Worm (Caenorhabditis elegans) whole organism, young adult: ENCODE data around the gene B0495.9.
A peak's percentile ranks its signal among the peaks of the same experiment; 100 is the strongest.

Experiments used
- B0336.3 ChIP-seq: fragments of 200-800 bp; sonication (Bioruptor generic); IDR thresholded peaks from 2 replicates; pipeline ENCODE4 v1.3.6; 2022; ENCODE audit warnings: missing genetic modification characterization, missing compliant biosample characterization
- C17E4.6 ChIP-seq: fragments of 200-800 bp; sonication (Bioruptor generic); IDR thresholded peaks from 2 replicates; pipeline ENCODE4 v1.3.6; 2022; ENCODE audit warnings: missing genetic modification reagents, missing genetic modification characterization, missing compliant biosample characterization
- F10E7.11 ChIP-seq: sonication (generic microtip); optimal IDR thresholded peaks from 2 replicates; lab custom pipeline; 2017; ENCODE audit warnings: mild to moderate bottlenecking, missing genetic modification characterization, moderate library complexity, missing compliant biosample characterization
- F39B2.1 ChIP-seq: fragments of 200-800 bp; sonication (Bioruptor generic); IDR thresholded peaks from 2 replicates; pipeline ENCODE4 v1.3.6; 2022; ENCODE audit warnings: missing genetic modification reagents, missing genetic modification characterization, missing compliant biosample characterization
- F52B5.7 ChIP-seq: sonication (generic microtip); optimal IDR thresholded peaks from 2 replicates; lab custom pipeline; 2016; ENCODE audit warnings: mild to moderate bottlenecking, missing genetic modification characterization, missing compliant biosample characterization
- F55B11.4 ChIP-seq: sonication (generic microtip); optimal IDR thresholded peaks from 2 replicates; lab custom pipeline; 2016; ENCODE audit warnings: missing compliant biosample characterization, missing genetic modification characterization, borderline replicate concordance; ENCODE audit not compliant: insufficient read depth
- F57A8.1 ChIP-seq: fragments of 200-800 bp; sonication (Bioruptor generic); optimal IDR thresholded peaks from 2 replicates; lab custom pipeline; 2018; ENCODE audit warnings: mild to moderate bottlenecking, missing genetic modification characterization, moderate library complexity, missing compliant biosample characterization
- F57C9.4 ChIP-seq: sonication (generic microtip); optimal IDR thresholded peaks from 2 replicates; lab custom pipeline; 2017; ENCODE audit warnings: mild to moderate bottlenecking, missing genetic modification characterization, missing compliant biosample characterization
- T07F8.4 ChIP-seq: sonication (generic microtip); optimal IDR thresholded peaks from 2 replicates; lab custom pipeline; 2016; ENCODE audit warnings: mild to moderate bottlenecking, missing genetic modification characterization, moderate library complexity, missing compliant biosample characterization
- Y56A3A.18 ChIP-seq: fragments of 200-800 bp; sonication (Bioruptor generic); IDR thresholded peaks from 2 replicates; pipeline ENCODE4 v1.3.6; 2022; ENCODE audit warnings: missing genetic modification reagents, missing genetic modification characterization, missing compliant biosample characterization
- Y67H2A.10 ChIP-seq: fragments of 200-800 bp; sonication (Bioruptor generic); conservative IDR thresholded peaks from 2 replicates; pipeline ENCODE4 v1.3.6; 2022; ENCODE audit warnings: missing genetic modification reagents, missing genetic modification characterization, missing compliant biosample characterization
- ama-1 ChIP-seq, 3 experiments: fragments of 150-350 bp in 1 of 3; sonication (generic microtip) in 2 of 3; optimal IDR thresholded peaks; 2 replicates each; lab custom pipeline; 2014 to 2018; ENCODE audit warnings: missing biosample characterization in 2 of 3, missing genetic modification characterization in 2 of 3, missing genetic modification reagents in 2 of 3
- athp-1 ChIP-seq: sonication (generic microtip); optimal IDR thresholded peaks from 2 replicates; lab custom pipeline; 2017; ENCODE audit warnings: mild to moderate bottlenecking, missing genetic modification characterization, missing compliant biosample characterization
- attf-5 ChIP-seq: fragments of 200-800 bp; sonication (Bioruptor generic); optimal IDR thresholded peaks from 2 replicates; lab custom pipeline; 2018; ENCODE audit warnings: mild to moderate bottlenecking, missing genetic modification characterization, missing compliant biosample characterization
- cebp-2 ChIP-seq: fragments of 200-800 bp; sonication (Bioruptor generic); IDR thresholded peaks from 2 replicates; pipeline ENCODE4 v1.3.6; 2022; ENCODE audit warnings: missing genetic modification characterization, missing compliant biosample characterization
- ceh-100 ChIP-seq: fragments of 200-800 bp; sonication (Bioruptor generic); IDR thresholded peaks from 2 replicates; pipeline ENCODE4 v1.3.6; 2022; ENCODE audit warnings: missing genetic modification reagents, missing genetic modification characterization, missing compliant biosample characterization
- ceh-27 ChIP-seq: fragments of 200-800 bp; sonication (Bioruptor generic); optimal IDR thresholded peaks from 2 replicates; lab custom pipeline; 2018; ENCODE audit warnings: mild to moderate bottlenecking, missing genetic modification characterization, moderate library complexity, missing compliant biosample characterization
- ceh-58 ChIP-seq: fragments of 200-800 bp; sonication (Bioruptor generic); IDR thresholded peaks from 2 replicates; pipeline ENCODE4 v1.3.6; 2022; ENCODE audit warnings: missing genetic modification characterization, missing compliant biosample characterization
- chd-7 ChIP-seq: sonication (generic microtip); optimal IDR thresholded peaks from 2 replicates; lab custom pipeline; 2016; ENCODE audit warnings: mild to moderate bottlenecking, missing genetic modification characterization, moderate library complexity, missing compliant biosample characterization
- dox-1 ChIP-seq: fragments of 200-800 bp; sonication (Bioruptor generic); IDR thresholded peaks from 2 replicates; pipeline ENCODE4 v1.3.6; 2022; ENCODE audit warnings: missing genetic modification reagents, missing genetic modification characterization, missing compliant biosample characterization
- dpff-1 ChIP-seq: sonication (generic microtip); optimal IDR thresholded peaks from 2 replicates; lab custom pipeline; 2017; ENCODE audit warnings: mild to moderate bottlenecking, missing genetic modification characterization, missing compliant biosample characterization
- hmg-1.2 ChIP-seq: fragments of 200-800 bp; sonication (Bioruptor generic); IDR thresholded peaks from 2 replicates; pipeline ENCODE4 v1.3.6; 2022; ENCODE audit warnings: missing genetic modification reagents, missing genetic modification characterization, missing compliant biosample characterization
- hmg-20 ChIP-seq: fragments of 200-800 bp; sonication (Bioruptor generic); IDR thresholded peaks from 2 replicates; pipeline ENCODE4 v1.3.6; 2022; ENCODE audit warnings: missing genetic modification reagents, missing genetic modification characterization, missing compliant biosample characterization
- lag-1 ChIP-seq: fragments of 200-800 bp; sonication (Bioruptor generic); IDR thresholded peaks from 2 replicates; pipeline ENCODE4 v1.3.6; 2022; ENCODE audit warnings: missing genetic modification reagents, missing genetic modification characterization, missing compliant biosample characterization
- let-607 ChIP-seq, 2 experiments: fragments of 200-800 bp in 1 of 2; sonication (Bioruptor generic) in 1 of 2; sonication (generic microtip) in 1 of 2; optimal IDR thresholded peaks; 2 replicates each; lab custom pipeline; 2016 to 2018; ENCODE audit warnings: mild to moderate bottlenecking in 2 of 2, missing compliant biosample characterization in 2 of 2, missing genetic modification characterization in 2 of 2, moderate library complexity in 2 of 2, missing genotype in 1 of 2
- lin-35 ChIP-seq, 3 experiments: fragments of 150-350 bp in 2 of 3; sonication (generic microtip) in 1 of 3; optimal IDR thresholded peaks; 2 replicates each; lab custom pipeline; 2014 to 2018; ENCODE audit warnings: missing biosample characterization in 3 of 3, missing genetic modification characterization in 3 of 3, missing genetic modification reagents in 3 of 3
- lin-40 ChIP-seq: sonication (generic microtip); optimal IDR thresholded peaks from 2 replicates; lab custom pipeline; 2016; ENCODE audit warnings: missing genetic modification characterization, mild to moderate bottlenecking, missing compliant biosample characterization, missing genotype, missing genetic modification reagents
- lsy-27 ChIP-seq: sonication (generic microtip); optimal IDR thresholded peaks from 2 replicates; lab custom pipeline; 2017; ENCODE audit warnings: missing genetic modification characterization, mild to moderate bottlenecking, missing compliant biosample characterization, antibody characterized with exemption, missing genotype, borderline replicate concordance; ENCODE audit not compliant: insufficient read depth
- mel-28 ChIP-seq: sonication (generic microtip); optimal IDR thresholded peaks from 2 replicates; lab custom pipeline; 2016; ENCODE audit warnings: borderline replicate concordance, mild to moderate bottlenecking, missing genetic modification characterization, missing compliant biosample characterization
- mxl-1 ChIP-seq: sonication (generic microtip); optimal IDR thresholded peaks from 2 replicates; lab custom pipeline; 2016; ENCODE audit warnings: missing genetic modification characterization, missing compliant biosample characterization
- nfya-1 ChIP-seq: sonication (generic microtip); optimal IDR thresholded peaks from 2 replicates; lab custom pipeline; 2017; ENCODE audit warnings: antibody characterized with exemption, missing compliant biosample characterization, missing genetic modification characterization, borderline replicate concordance; ENCODE audit not compliant: insufficient read depth
- nhr-179 ChIP-seq: sonication (generic microtip); optimal IDR thresholded peaks from 2 replicates; lab custom pipeline; 2016; ENCODE audit warnings: mild to moderate bottlenecking, missing genetic modification characterization, missing compliant biosample characterization
- nhr-27 ChIP-seq: fragments of 200-800 bp; sonication (Bioruptor generic); optimal IDR thresholded peaks from 2 replicates; lab custom pipeline; 2018; ENCODE audit warnings: mild to moderate bottlenecking, missing genetic modification characterization, moderate library complexity, missing compliant biosample characterization
- nhr-80 ChIP-seq: sonication (generic microtip); optimal IDR thresholded peaks from 2 replicates; lab custom pipeline; 2016; ENCODE audit warnings: missing genetic modification characterization, missing compliant biosample characterization
- pbrm-1 ChIP-seq: fragments of 200-800 bp; sonication (Bioruptor generic); IDR thresholded peaks from 2 replicates; pipeline ENCODE4 v1.3.6; 2022; ENCODE audit warnings: missing genetic modification reagents, missing genetic modification characterization, missing compliant biosample characterization
- pha-4 ChIP-seq: fragments of 150-350 bp; sonication (generic microtip); optimal IDR thresholded peaks from 2 replicates; lab custom pipeline; 2014; ENCODE audit warnings: missing biosample characterization, missing genetic modification reagents, missing genetic modification characterization
- sea-2 ChIP-seq: fragments of 200-800 bp; sonication (Bioruptor generic); IDR thresholded peaks from 2 replicates; pipeline ENCODE4 v1.3.6; 2022; ENCODE audit warnings: missing genetic modification characterization, missing compliant biosample characterization
- snpc-1.1 ChIP-seq: sonication (generic microtip); optimal IDR thresholded peaks from 2 replicates; lab custom pipeline; 2017; ENCODE audit warnings: missing genetic modification characterization, mild to moderate bottlenecking, missing compliant biosample characterization, antibody characterized with exemption, moderate library complexity, missing genotype, missing genetic modification reagents; ENCODE audit not compliant: insufficient read depth
- snpc-3.4 ChIP-seq: sonication (generic microtip); optimal IDR thresholded peaks from 2 replicates; lab custom pipeline; 2017; ENCODE audit warnings: missing genetic modification characterization, mild to moderate bottlenecking, missing compliant biosample characterization, antibody characterized with exemption, moderate library complexity, missing genotype, missing genetic modification reagents
- somi-1 ChIP-seq: fragments of 200-800 bp; sonication (Bioruptor generic); optimal IDR thresholded peaks from 2 replicates; lab custom pipeline; 2018; ENCODE audit warnings: mild to moderate bottlenecking, missing genetic modification characterization, missing compliant biosample characterization
- sptf-2 ChIP-seq: fragments of 200-800 bp; sonication (Bioruptor generic); optimal IDR thresholded peaks from 2 replicates; lab custom pipeline; 2018; ENCODE audit warnings: mild to moderate bottlenecking, missing genetic modification characterization, missing compliant biosample characterization
- xnd-1 ChIP-seq: sonication (generic microtip); optimal IDR thresholded peaks from 2 replicates; lab custom pipeline; 2016; ENCODE audit warnings: missing genotype, missing genetic modification reagents, missing genetic modification characterization, missing compliant biosample characterization
- zfh-2 ChIP-seq: fragments of 200-800 bp; sonication (Bioruptor generic); conservative IDR thresholded peaks from 2 replicates; pipeline ENCODE4 v1.3.6; 2022; ENCODE audit warnings: missing genetic modification reagents, missing genetic modification characterization, missing compliant biosample characterization
- ztf-22 ChIP-seq: fragments of 200-800 bp; sonication (Bioruptor generic); optimal IDR thresholded peaks from 2 replicates; lab custom pipeline; 2018; ENCODE audit warnings: mild to moderate bottlenecking, missing genetic modification characterization, moderate library complexity, missing compliant biosample characterization
- ztf-25 ChIP-seq: fragments of 200-800 bp; sonication (Bioruptor generic); IDR thresholded peaks from 2 replicates; pipeline ENCODE4 v1.3.6; 2022; ENCODE audit warnings: missing genetic modification reagents, missing genetic modification characterization, missing compliant biosample characterization
- ztf-26 ChIP-seq: sonication (generic microtip); optimal IDR thresholded peaks from 2 replicates; lab custom pipeline; 2017; ENCODE audit warnings: missing genetic modification characterization, missing compliant biosample characterization
- ztf-6 ChIP-seq: fragments of 200-800 bp; sonication (Bioruptor generic); IDR thresholded peaks from 2 replicates; pipeline ENCODE4 v1.3.6; 2022; ENCODE audit warnings: missing genetic modification reagents, missing genetic modification characterization, missing compliant biosample characterization

B0495.9 gene

ce11 chrII:7708540-7708939 is at the start of gene B0495.9 (continued):
- TF ChIP-seq ztf-25 (GFP tag; lab: Robert Waterston, UW) (0 out of 2 replicates have a peak, but pooled peaks have one; percentile 45), nhr-80 (tag; lab: Kevin White, UChicago) (peak; percentile 51), chd-7 (tag; lab: Kevin White, UChicago) (no peak), lin-40 (tag; lab: Kevin White, UChicago) (no peak), C17E4.6 (GFP tag; lab: Robert Waterston, UW) (no peak), Y56A3A.18 (no peak), T07F8.4 (tag; lab: Kevin White, UChicago) (no peak), ceh-58 (no peak), ceh-27 (GFP tag; lab: Kevin White, UChicago) (peak; percentile 57), lag-1 (GFP tag; lab: Robert Waterston, UW) (no peak), cebp-2 (no peak), dox-1 (GFP tag; lab: Robert Waterston, UW) (peak; percentile 81), nhr-179 (tag; lab: Kevin White, UChicago) (no peak), ztf-6 (GFP tag; lab: Robert Waterston, UW) (no peak), Y67H2A.10 (GFP tag; lab: Robert Waterston, UW) (no peak), ama-1 (optimal IDR thresholded peaks at IDR 0.05; lab: Kevin White, UChicago) (no peak), ama-1 (GFP tag; optimal IDR thresholded peaks at IDR 0.05; lab: Kevin White, UChicago) (peak in 1 of 2 experiments; percentile 45), snpc-3.4 (tag; lab: Kevin White, UChicago) (no peak), dpff-1 (tag; lab: Kevin White, UChicago) (no peak), attf-5 (GFP tag; lab: Kevin White, UChicago) (peak; percentile 60), sea-2 (GFP tag; lab: Robert Waterston, UW) (no peak), F10E7.11 (tag; lab: Kevin White, UChicago) (no peak), zfh-2 (GFP tag; lab: Robert Waterston, UW) (no peak), hmg-1.2 (GFP tag; lab: Robert Waterston, UW) (peak; percentile 39; the same call in 1 of the 2 replicates), athp-1 (tag; lab: Kevin White, UChicago) (no peak), ceh-100 (GFP tag; lab: Robert Waterston, UW) (peak; percentile 42), sptf-2 (GFP tag; lab: Kevin White, UChicago) (no peak), mel-28 (tag; lab: Kevin White, UChicago) (no peak), pbrm-1 (GFP tag; lab: Robert Waterston, UW) (peak; percentile 51; the same call in 1 of the 2 replicates), F39B2.1 (GFP tag; lab: Robert Waterston, UW) (no peak)
- TF ChIP-seq, all 124 proteins: peak for 33

ce11 chrII:7756810-7757209 is 48.3 kb upstream of the B0495.9 start:
- TF ChIP-seq T07F8.4 (tag; lab: Kevin White, UChicago) (no peak), F55B11.4 (tag; lab: Kevin White, UChicago) (no peak), ztf-26 (tag; lab: Kevin White, UChicago) (peak; percentile 17), hmg-20 (GFP tag; lab: Robert Waterston, UW) (no peak), let-607 (tag; optimal IDR thresholded peaks at IDR 0.05; lab: Kevin White, UChicago) (peak in 1 of 2 experiments; percentile 27), zfh-2 (GFP tag; lab: Robert Waterston, UW) (no peak), nhr-179 (tag; lab: Kevin White, UChicago) (no peak), lin-35 (GFP tag; optimal IDR thresholded peaks at IDR 0.05; lab: Kevin White, UChicago) (peak in 1 of 3 experiments; percentile 10), somi-1 (GFP tag; lab: Kevin White, UChicago) (peak; percentile 30), xnd-1 (tag; lab: Kevin White, UChicago) (no peak), mxl-1 (tag; lab: Kevin White, UChicago) (peak; percentile 25), pha-4 (tag; lab: Kevin White, UChicago) (no peak), F52B5.7 (tag; lab: Kevin White, UChicago) (no peak), B0336.3 (GFP tag; lab: Robert Waterston, UW) (peak; percentile 23; the same call in 1 of the 2 replicates), lsy-27 (no peak), F57C9.4 (tag; lab: Kevin White, UChicago) (no peak), snpc-1.1 (tag; lab: Kevin White, UChicago) (no peak), F57A8.1 (GFP tag; lab: Kevin White, UChicago) (no peak), nhr-27 (tag; lab: Kevin White, UChicago) (no peak), ztf-22 (GFP tag; lab: Kevin White, UChicago) (no peak), nfya-1 (tag; lab: Kevin White, UChicago) (no peak)
